Worm (Caenorhabditis elegans): ENCODE measurements around the gene end-3.

The end-3 gene

DNA sequence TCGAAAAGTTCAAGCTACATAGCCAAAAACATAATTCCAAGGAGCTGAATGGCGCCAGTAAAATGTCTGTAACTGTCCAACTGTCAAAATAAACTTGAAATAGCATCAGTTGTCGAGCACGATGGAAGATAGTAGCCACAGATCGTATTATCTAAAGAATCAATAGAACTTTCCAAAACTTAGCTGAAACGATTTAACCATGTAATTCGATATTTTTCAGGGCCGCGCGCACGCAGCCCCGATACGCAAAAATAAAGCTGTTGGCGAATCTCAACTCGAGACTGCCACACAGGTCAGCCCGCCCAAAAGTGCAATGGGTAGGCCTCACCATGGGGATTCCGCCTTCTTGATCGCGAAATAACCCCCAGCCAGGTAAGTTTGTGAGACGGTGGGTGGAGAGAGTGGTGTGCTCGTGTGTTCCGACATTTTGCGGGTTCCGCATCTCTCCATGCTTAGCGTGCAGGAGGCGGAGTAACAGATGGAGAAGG, 13.8 kb downstream of the end-3 start:
- TF ChIP-seq Y53F4B.3 (GFP tag; IDR thresholded peaks at IDR 0.05) (peak; percentile 57), repo-1 (tag; optimal IDR thresholded peaks at IDR 0.05) (peak; percentile 91), athp-1 (tag; optimal IDR thresholded peaks at IDR 0.05) (no peak), egl-44 (GFP tag; IDR thresholded peaks at IDR 0.05) (peak; percentile 57; the same call in 1 of the 2 replicates), tbp1 (GFP tag; optimal IDR thresholded peaks at IDR 0.05) (peak; percentile 77), lin-26 (GFP tag; IDR thresholded peaks at IDR 0.05) (peak; percentile 80), unc-62 (GFP tag; optimal IDR thresholded peaks at IDR 0.05) (no peak), lin-40 (tag; optimal IDR thresholded peaks at IDR 0.05) (no peak), ztf-22 (GFP tag; optimal IDR thresholded peaks at IDR 0.05) (no peak), lsl-1 (GFP tag; optimal IDR thresholded peaks at IDR 0.05) (peak; percentile 64), nhr-179 (tag; optimal IDR thresholded peaks at IDR 0.05) (peak; percentile 55), somi-1 (GFP tag; optimal IDR thresholded peaks at IDR 0.05) (no peak), F39B2.1 (GFP tag; IDR thresholded peaks at IDR 0.05) (no peak; the same call in 1 of the 2 replicates), chd-7 (tag; optimal IDR thresholded peaks at IDR 0.05) (no peak), nfya-1 (tag; optimal IDR thresholded peaks at IDR 0.05; ENCODE audit: borderline replicate concordance, insufficient read depth) (no peak), cebp-2 (GFP tag; IDR thresholded peaks at IDR 0.05) (0 out of 2 replicates have a peak, but pooled peaks have one; percentile 88), madf-10 (tag; optimal IDR thresholded peaks at IDR 0.05) (peak; percentile 67), B0336.3 (GFP tag; IDR thresholded peaks at IDR 0.05) (peak; percentile 94), sptf-2 (GFP tag; optimal IDR thresholded peaks at IDR 0.05) (peak; percentile 88), F57C9.4 (tag; optimal IDR thresholded peaks at IDR 0.05) (no peak), Y79H2A.3 (GFP tag; conservative IDR thresholded peaks at IDR 0.05) (no peak), tbx-9 (tag; optimal IDR thresholded peaks at IDR 0.05; ENCODE audit: borderline replicate concordance) (no peak), F23B12.7 (tag; optimal IDR thresholded peaks at IDR 0.05; ENCODE audit: insufficient read depth) (peak; percentile 16), snpc-3.4 (tag; optimal IDR thresholded peaks at IDR 0.05) (peak; percentile 83), atf-7 (tag; optimal IDR thresholded peaks at IDR 0.05) (peak; percentile 26), unc-130 (GFP tag; optimal IDR thresholded peaks at IDR 0.05) (peak; percentile 28), Y53G8AR.9 (GFP tag; conservative IDR thresholded peaks at IDR 0.05) (peak; percentile 86), ztf-6 (GFP tag; IDR thresholded peaks at IDR 0.05) (0 out of 2 replicates have a peak, but pooled peaks have one; percentile 22), F49E8.2 (tag; optimal IDR thresholded peaks at IDR 0.05; ENCODE audit: insufficient read depth) (peak; percentile 8), fkh-3 (tag; optimal IDR thresholded peaks at IDR 0.05) (no peak), rcor-1 (GFP tag; IDR thresholded peaks at IDR 0.05) (peak; percentile 89), ama-1 (optimal IDR thresholded peaks at IDR 0.05) (peak; percentile 84), ama-1 (GFP tag; optimal IDR thresholded peaks at IDR 0.05) (no peak), ztf-26 (tag; optimal IDR thresholded peaks at IDR 0.05) (no peak), madf-8 (GFP tag; conservative IDR thresholded peaks at IDR 0.05) (peak; percentile 44), hlh-12 (tag; optimal IDR thresholded peaks at IDR 0.05) (no peak), ets-4 (GFP tag; optimal IDR thresholded peaks at IDR 0.05) (peak; percentile 43), efl-1 (GFP tag; optimal IDR thresholded peaks at IDR 0.05) (peak; percentile 15), zim-3 (tag; optimal IDR thresholded peaks at IDR 0.05) (no peak), ceh-27 (GFP tag; optimal IDR thresholded peaks at IDR 0.05) (peak; percentile 28), madf-3 (GFP tag; IDR thresholded peaks at IDR 0.05) (no peak), nfya-2 (GFP tag; IDR thresholded peaks at IDR 0.05) (0 out of 2 replicates have a peak, but pooled peaks have one; percentile 17), D2030.7 (GFP tag; IDR thresholded peaks at IDR 0.05) (peak; percentile 96), hmg-1.2 (GFP tag; IDR thresholded peaks at IDR 0.05) (peak; percentile 97), dpff-1 (tag; optimal IDR thresholded peaks at IDR 0.05) (peak; percentile 75), C17E4.6 (GFP tag; IDR thresholded peaks at IDR 0.05) (peak; percentile 74), pha-4 (tag; optimal IDR thresholded peaks at IDR 0.05) (no peak), B0035.1 (tag; optimal IDR thresholded peaks at IDR 0.05) (peak; percentile 38), aptf-2 (GFP tag; conservative IDR thresholded peaks at IDR 0.05) (peak; percentile 74; the same call in 1 of the 2 replicates)

Measured in whole organism, young adult.